Fruit fly (Drosophila melanogaster): ENCODE results near the gene CG3448.

The CG3448 gene

DNA sequence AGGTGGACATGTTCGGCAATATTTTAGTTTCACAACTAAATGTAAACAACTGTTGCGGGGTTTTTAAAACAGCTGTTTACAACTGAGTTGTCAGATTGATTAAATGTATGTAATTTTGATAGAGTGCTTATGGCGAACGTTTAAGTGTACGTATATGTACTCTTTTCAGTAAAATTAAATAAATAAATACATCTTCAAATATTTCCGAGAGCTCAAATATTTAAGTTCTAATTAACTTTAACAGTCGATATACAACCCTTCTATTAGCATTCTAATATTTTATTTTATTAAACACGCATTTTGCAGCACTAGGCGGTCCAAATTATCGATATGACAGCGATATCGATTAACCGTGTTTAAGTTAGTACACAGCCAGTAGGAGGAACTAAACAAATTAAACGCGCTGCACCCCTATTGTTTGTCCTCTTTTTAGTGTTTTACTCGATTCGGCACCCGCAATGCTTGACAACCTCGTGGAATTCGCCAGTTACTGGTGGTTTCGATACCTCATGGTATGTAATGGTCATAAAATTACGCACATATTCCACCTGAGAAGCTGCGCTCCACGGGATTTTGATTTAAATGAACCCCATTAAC lies at the start of gene CG3448, which contains the start of gene ghi:
Gene CG3448 (minus strand): TSS at position 51 of the 597 bp plus-strand sequence.
Gene ghi (plus strand): TSS at position 355 of the 597 bp plus-strand sequence.
- TF ChIP-seq Met (GFP tag; optimal IDR thresholded peaks at IDR 0.05) (peak; percentile 63), CG8319 (GFP tag; optimal IDR thresholded peaks at IDR 0.05) (no peak), topi (GFP tag; optimal IDR thresholded peaks at IDR 0.05) (peak; percentile 55), CG4318 (GFP tag; optimal IDR thresholded peaks at IDR 0.05) (no peak), CG34406 (GFP tag; optimal IDR thresholded peaks at IDR 0.05) (peak; percentile 19), salr (GFP tag; optimal IDR thresholded peaks at IDR 0.05) (no peak), Hr39 (GFP tag; optimal IDR thresholded peaks at IDR 0.05) (peak; percentile 28), CG6854 (GFP tag; optimal IDR thresholded peaks at IDR 0.05) (peak; percentile 22), CG6792 (GFP tag; optimal IDR thresholded peaks at IDR 0.05) (peak; percentile 48), CG3032 (tag; optimal IDR thresholded peaks at IDR 0.05) (peak; percentile 70), ss (GFP tag; optimal IDR thresholded peaks at IDR 0.05) (peak in 1 of 2 experiments; percentile 66), CG6808 (GFP tag; optimal IDR thresholded peaks at IDR 0.05) (peak; percentile 52), Sox14 (GFP tag; optimal IDR thresholded peaks at IDR 0.05) (peak; percentile 30), Gug (GFP tag; IDR thresholded peaks at IDR 0.05) (peak; percentile 49; the same call in 1 of the 2 replicates), Sox102F (GFP tag; optimal IDR thresholded peaks at IDR 0.05) (no peak), CG31627 (GFP tag; optimal IDR thresholded peaks at IDR 0.05) (peak; percentile 23), OdsH (GFP tag; optimal IDR thresholded peaks at IDR 0.05) (no peak), Sox15 (GFP tag; optimal IDR thresholded peaks at IDR 0.05) (no peak), CG8632 (GFP tag; optimal IDR thresholded peaks at IDR 0.05) (peak; percentile 9), dsx (GFP tag; optimal IDR thresholded peaks at IDR 0.05; ENCODE audit: poor library complexity, severe bottlenecking) (peak; percentile 58), Hr38 (GFP tag; optimal IDR thresholded peaks at IDR 0.05) (no peak), achi (GFP tag; optimal IDR thresholded peaks at IDR 0.05) (peak; percentile 60), Eip75B (GFP tag; optimal IDR thresholded peaks at IDR 0.05) (peak; percentile 72), dac (GFP tag; optimal IDR thresholded peaks at IDR 0.05) (no peak), CG1621 (tag; optimal IDR thresholded peaks at IDR 0.05) (peak; percentile 11), fd59A (GFP tag; optimal IDR thresholded peaks at IDR 0.05) (no peak), CG11902 (GFP tag; optimal IDR thresholded peaks at IDR 0.05) (no peak), CG15336 (GFP tag; IDR thresholded peaks at IDR 0.05) (0 out of 2 replicates have a peak, but pooled peaks have one; percentile 25), Ets96B (tag; optimal IDR thresholded peaks at IDR 0.05) (peak; percentile 56), spab (GFP tag; optimal IDR thresholded peaks at IDR 0.05) (no peak), CG16779 (tag; optimal IDR thresholded peaks at IDR 0.05) (no peak), CG11294 (GFP tag; IDR thresholded peaks at IDR 0.05) (no peak), svp (GFP tag) (peak; percentile 84), CG10631 (GFP tag; optimal IDR thresholded peaks at IDR 0.05) (no peak), Lpt (GFP tag; optimal IDR thresholded peaks at IDR 0.05) (peak; percentile 56), fkh (GFP tag; optimal IDR thresholded peaks at IDR 0.05) (peak; percentile 94), Blimp-1 (GFP tag; optimal IDR thresholded peaks at IDR 0.05) (peak; percentile 25), net (GFP tag; optimal IDR thresholded peaks at IDR 0.05) (peak; percentile 47), CG7368 (GFP tag; optimal IDR thresholded peaks at IDR 0.05) (peak; percentile 54), CG10669 (GFP tag; optimal IDR thresholded peaks at IDR 0.05) (peak; percentile 32), cyc (GFP tag; optimal IDR thresholded peaks at IDR 0.05) (peak; percentile 67), CG11762 (GFP tag; optimal IDR thresholded peaks at IDR 0.05; ENCODE audit: insufficient read depth) (peak; percentile 49), Eip78C (GFP tag) (peak; percentile 89), Smox (GFP tag; optimal IDR thresholded peaks at IDR 0.05) (no peak), CG6276 (GFP tag; optimal IDR thresholded peaks at IDR 0.05) (no peak), Eip93F (GFP tag; optimal IDR thresholded peaks at IDR 0.05) (peak; percentile 64), esn (GFP tag; optimal IDR thresholded peaks at IDR 0.05) (peak; percentile 75), CG8119 (GFP tag; IDR thresholded peaks at IDR 0.05) (no peak), CG3919 (GFP tag; optimal IDR thresholded peaks at IDR 0.05) (peak; percentile 73), fd85E (GFP tag; optimal IDR thresholded peaks at IDR 0.05) (peak; percentile 22), vri (GFP tag; optimal IDR thresholded peaks at IDR 0.05) (peak; percentile 32)

Measured in whole organism, prepupa.